Fruit fly (Drosophila melanogaster) whole organism, embryonic: Measurements from ENCODE around the gene aop.
A peak's percentile ranks its signal among the peaks of the same experiment; 100 is the strongest.

Experiments used
- Aef1 ChIP-seq: fragments of 200-800 bp; sonication (Bioruptor generic); IDR thresholded peaks from 3 replicates; pipeline ENCODE4 v1.3.6; 2022; ENCODE audit warnings: missing biosample characterization, missing genetic modification characterization
- CG10654 ChIP-seq: fragments of 200-800 bp; sonication (Bioruptor generic); optimal IDR thresholded peaks from 2 replicates; lab custom pipeline; 2016; ENCODE audit warnings: missing biosample characterization, missing genetic modification characterization
- CG11695 ChIP-seq: fragments of 200-800 bp; sonication (Bioruptor generic); IDR thresholded peaks from 3 replicates; pipeline ENCODE4 v1.3.6; 2022; ENCODE audit warnings: missing biosample characterization, missing genetic modification characterization
- CG14860 ChIP-seq: fragments of 200-800 bp; sonication (Bioruptor generic); IDR thresholded peaks from 3 replicates; pipeline ENCODE4 v1.3.6; 2022; ENCODE audit warnings: missing biosample characterization, missing genetic modification characterization; ENCODE audit not compliant: partially characterized antibody
- CG15514 ChIP-seq: fragments of 200-800 bp; sonication (Bioruptor generic); optimal IDR thresholded peaks from 3 replicates; lab custom pipeline; 2017; ENCODE audit warnings: missing biosample characterization, missing genetic modification characterization, mild to moderate bottlenecking, moderate library complexity, missing genetic modification reagents
- CG16813 ChIP-seq: fragments of 200-800 bp; sonication (Bioruptor generic); IDR thresholded peaks from 3 replicates; pipeline ENCODE4 v1.3.6; 2022; ENCODE audit warnings: missing biosample characterization, missing genetic modification characterization; ENCODE audit not compliant: partially characterized antibody
- CG17385 ChIP-seq: fragments of 200-800 bp; sonication (Bioruptor generic); optimal IDR thresholded peaks from 3 replicates; lab custom pipeline; 2018; ENCODE audit warnings: missing biosample characterization, mild to moderate bottlenecking, missing genetic modification characterization
- CG17802 ChIP-seq: fragments of 200-800 bp; sonication (Bioruptor generic); optimal IDR thresholded peaks from 2 replicates; lab custom pipeline; 2018; ENCODE audit warnings: missing biosample characterization, mild to moderate bottlenecking, missing genetic modification characterization, moderate library complexity
- CG32772 ChIP-seq: fragments of 200-800 bp; sonication (Bioruptor generic); IDR thresholded peaks from 2 replicates; pipeline ENCODE4 v1.3.6; 2022; ENCODE audit warnings: missing biosample characterization, missing genetic modification characterization
- CG33213 ChIP-seq: fragments of 200-800 bp; sonication (Bioruptor generic); optimal IDR thresholded peaks from 3 replicates; lab custom pipeline; 2016; ENCODE audit warnings: missing biosample characterization, missing genetic modification characterization
- CG3838 ChIP-seq: fragments of 200-800 bp; sonication (Bioruptor generic); optimal IDR thresholded peaks from 3 replicates; lab custom pipeline; 2016; ENCODE audit warnings: missing biosample characterization, missing genetic modification characterization
- CG4730 ChIP-seq: fragments of 200-800 bp; sonication (Bioruptor generic); IDR thresholded peaks from 2 replicates; pipeline ENCODE4 v1.3.6; 2022; ENCODE audit warnings: missing biosample characterization, missing genetic modification characterization
- CG5180 ChIP-seq: fragments of 200-800 bp; sonication (Bioruptor generic); optimal IDR thresholded peaks from 3 replicates; lab custom pipeline; 2017; ENCODE audit warnings: missing biosample characterization, missing genetic modification characterization, mild to moderate bottlenecking, moderate library complexity, missing genetic modification reagents
- CG6254 ChIP-seq: fragments of 200-800 bp; sonication (Bioruptor generic); optimal IDR thresholded peaks from 3 replicates; lab custom pipeline; 2017; ENCODE audit warnings: mild to moderate bottlenecking, missing biosample characterization, missing genetic modification reagents, missing genetic modification characterization
- CG6272 ChIP-seq: fragments of 200-800 bp; sonication (Bioruptor generic); IDR thresholded peaks from 2 replicates; pipeline ENCODE4 v1.3.6; 2022; ENCODE audit warnings: missing biosample characterization, missing genetic modification characterization
- CG7357 ChIP-seq: fragments of 200-800 bp; sonication (Bioruptor generic); IDR thresholded peaks from 3 replicates; pipeline ENCODE4 v1.3.6; 2022; ENCODE audit warnings: missing biosample characterization, missing genetic modification characterization
- CG8388 ChIP-seq: fragments of 200-800 bp; sonication (Bioruptor generic); optimal IDR thresholded peaks from 2 replicates; lab custom pipeline; 2019; ENCODE audit warnings: missing biosample characterization, mild to moderate bottlenecking, missing genetic modification characterization, moderate library complexity
- CG9437 ChIP-seq: fragments of 200-800 bp; sonication (Bioruptor generic); optimal IDR thresholded peaks from 2 replicates; lab custom pipeline; 2018; ENCODE audit warnings: missing biosample characterization, mild to moderate bottlenecking, missing genetic modification characterization
- CG9876 ChIP-seq: fragments of 200-800 bp; sonication (Bioruptor generic); optimal IDR thresholded peaks from 2 replicates; lab custom pipeline; 2016; ENCODE audit warnings: missing biosample characterization, missing genetic modification characterization
- D19A ChIP-seq: fragments of 200-800 bp; optimal IDR thresholded peaks from 3 replicates; lab custom pipeline; 2019; ENCODE audit warnings: missing biosample characterization, mild to moderate bottlenecking, missing genetic modification characterization, moderate library complexity
- Doc2 ChIP-seq: fragments of 200-800 bp; sonication (Bioruptor generic); IDR thresholded peaks from 2 replicates; pipeline ENCODE4 v1.3.6; 2022; ENCODE audit warnings: missing biosample characterization, missing genetic modification characterization
- E2f2 ChIP-seq: fragments of 200-800 bp; sonication (Bioruptor generic); IDR thresholded peaks from 2 replicates; pipeline ENCODE4 v1.3.6; 2022; ENCODE audit warnings: missing biosample characterization, missing genetic modification characterization
- HHEX ChIP-seq: fragments of 200-800 bp; sonication (Bioruptor generic); optimal IDR thresholded peaks from 3 replicates; lab custom pipeline; 2017; ENCODE audit warnings: missing biosample characterization, mild to moderate bottlenecking, missing genetic modification characterization, missing genetic modification reagents
- Hr3 ChIP-seq: fragments of 200-800 bp; sonication (Bioruptor generic); optimal IDR thresholded peaks from 3 replicates; lab custom pipeline; 2016; ENCODE audit warnings: missing biosample characterization, missing genetic modification characterization
- MESR4 ChIP-seq: fragments of 200-800 bp; sonication (Bioruptor generic); optimal IDR thresholded peaks from 2 replicates; lab custom pipeline; 2018; ENCODE audit warnings: missing biosample characterization, mild to moderate bottlenecking, missing genetic modification characterization, moderate library complexity
- Nf-YA ChIP-seq: fragments of 200-800 bp; sonication (Bioruptor generic); IDR thresholded peaks from 2 replicates; pipeline ENCODE4 v1.3.6; 2022; ENCODE audit warnings: missing biosample characterization, missing genetic modification characterization
- Xrp1 ChIP-seq: fragments of 200-800 bp; sonication (Bioruptor generic); IDR thresholded peaks from 2 replicates; pipeline ENCODE4 v1.3.6; 2022; ENCODE audit warnings: missing biosample characterization, missing genetic modification characterization
- bbx ChIP-seq: fragments of 200-800 bp; sonication (Bioruptor generic); IDR thresholded peaks from 2 replicates; pipeline ENCODE4 v1.3.6; 2022; ENCODE audit warnings: missing biosample characterization, missing genetic modification characterization; ENCODE audit not compliant: partially characterized antibody
- bcd ChIP-seq: fragments of 200-800 bp; sonication (Bioruptor generic); optimal IDR thresholded peaks from 2 replicates; lab custom pipeline; 2017; ENCODE audit warnings: missing biosample characterization, mild to moderate bottlenecking, missing genetic modification characterization
- btn ChIP-seq: fragments of 200-800 bp; sonication (Bioruptor generic); optimal IDR thresholded peaks from 2 replicates; lab custom pipeline; 2016; ENCODE audit warnings: missing biosample characterization, missing genetic modification characterization
- cg ChIP-seq: fragments of 200-800 bp; sonication (Bioruptor generic); optimal IDR thresholded peaks from 3 replicates; lab custom pipeline; 2019; ENCODE audit warnings: missing biosample characterization, mild to moderate bottlenecking, missing genetic modification characterization, moderate library complexity
- chn ChIP-seq: fragments of 200-800 bp; sonication (Bioruptor generic); optimal IDR thresholded peaks from 2 replicates; lab custom pipeline; 2016; ENCODE audit warnings: missing biosample characterization, missing genetic modification characterization
- ems ChIP-seq: fragments of 200-800 bp; sonication (Bioruptor generic); optimal IDR thresholded peaks from 3 replicates; lab custom pipeline; 2016; ENCODE audit warnings: missing biosample characterization, missing genetic modification characterization
- en ChIP-seq: fragments of 200-800 bp; sonication (Bioruptor generic); optimal IDR thresholded peaks from 2 replicates; lab custom pipeline; 2016; ENCODE audit warnings: missing biosample characterization, missing genetic modification characterization
- fd96Cb ChIP-seq: fragments of 200-800 bp; sonication (Bioruptor generic); optimal IDR thresholded peaks from 2 replicates; lab custom pipeline; 2018; ENCODE audit warnings: missing biosample characterization, mild to moderate bottlenecking, missing genetic modification characterization, moderate library complexity
- gfzf ChIP-seq: fragments of 200-800 bp; sonication (Bioruptor generic); optimal IDR thresholded peaks from 2 replicates; lab custom pipeline; 2016; ENCODE audit warnings: missing biosample characterization, mild to moderate bottlenecking, missing genetic modification characterization, moderate library complexity
- jigr1 ChIP-seq: fragments of 200-800 bp; sonication (Bioruptor generic); IDR thresholded peaks from 3 replicates; pipeline ENCODE4 v1.3.6; 2022; ENCODE audit warnings: missing biosample characterization, missing genetic modification characterization
- luna ChIP-seq: fragments of 200-800 bp; sonication (Bioruptor generic); optimal IDR thresholded peaks from 2 replicates; lab custom pipeline; 2016; ENCODE audit warnings: missing biosample characterization, missing genetic modification characterization
- nmo ChIP-seq: fragments of 200-800 bp; sonication (Bioruptor generic); optimal IDR thresholded peaks from 2 replicates; lab custom pipeline; 2018; ENCODE audit warnings: missing biosample characterization, mild to moderate bottlenecking, missing genetic modification characterization, moderate library complexity
- pfk ChIP-seq: fragments of 200-800 bp; sonication (Bioruptor generic); optimal IDR thresholded peaks from 2 replicates; lab custom pipeline; 2018; ENCODE audit warnings: missing biosample characterization, mild to moderate bottlenecking, missing genetic modification characterization, moderate library complexity
- sens ChIP-seq: fragments of 200-800 bp; sonication (Bioruptor generic); peaks from one replicate; lab custom pipeline; 2016; ENCODE audit warnings: missing biosample characterization, missing genetic modification characterization
- slou ChIP-seq: fragments of 200-800 bp; sonication (Bioruptor generic); optimal IDR thresholded peaks from 3 replicates; lab custom pipeline; 2016; ENCODE audit warnings: missing biosample characterization, missing genetic modification characterization
- sqz ChIP-seq: fragments of 200-800 bp; sonication (Bioruptor generic); optimal IDR thresholded peaks from 3 replicates; lab custom pipeline; 2018; ENCODE audit warnings: missing biosample characterization, mild to moderate bottlenecking, missing genetic modification characterization
- ssp ChIP-seq: fragments of 200-800 bp; sonication (Bioruptor generic); IDR thresholded peaks from 2 replicates; pipeline ENCODE4 v1.3.6; 2022; ENCODE audit warnings: missing biosample characterization, missing genetic modification characterization
- stwl ChIP-seq: fragments of 200-800 bp; sonication (Bioruptor generic); optimal IDR thresholded peaks from 3 replicates; lab custom pipeline; 2018; ENCODE audit warnings: missing biosample characterization, mild to moderate bottlenecking, missing genetic modification characterization, moderate library complexity
- tll ChIP-seq, 2 experiments: fragments of 200-800 bp in 1 of 2; fragments of >200 bp in 1 of 2; sonication (Bioruptor generic) in 1 of 2; optimal IDR thresholded peaks; 2 replicates each; lab custom pipeline; 2017 to 2019; ENCODE audit warnings: missing biosample characterization in 2 of 2, missing genetic modification characterization in 2 of 2, mild to moderate bottlenecking in 1 of 2, moderate library complexity in 1 of 2
- twi ChIP-seq: fragments of 200-800 bp; optimal IDR thresholded peaks from 2 replicates; lab custom pipeline; 2019; ENCODE audit warnings: missing biosample characterization, mild to moderate bottlenecking, missing genetic modification characterization, moderate library complexity

aop gene

DNA sequence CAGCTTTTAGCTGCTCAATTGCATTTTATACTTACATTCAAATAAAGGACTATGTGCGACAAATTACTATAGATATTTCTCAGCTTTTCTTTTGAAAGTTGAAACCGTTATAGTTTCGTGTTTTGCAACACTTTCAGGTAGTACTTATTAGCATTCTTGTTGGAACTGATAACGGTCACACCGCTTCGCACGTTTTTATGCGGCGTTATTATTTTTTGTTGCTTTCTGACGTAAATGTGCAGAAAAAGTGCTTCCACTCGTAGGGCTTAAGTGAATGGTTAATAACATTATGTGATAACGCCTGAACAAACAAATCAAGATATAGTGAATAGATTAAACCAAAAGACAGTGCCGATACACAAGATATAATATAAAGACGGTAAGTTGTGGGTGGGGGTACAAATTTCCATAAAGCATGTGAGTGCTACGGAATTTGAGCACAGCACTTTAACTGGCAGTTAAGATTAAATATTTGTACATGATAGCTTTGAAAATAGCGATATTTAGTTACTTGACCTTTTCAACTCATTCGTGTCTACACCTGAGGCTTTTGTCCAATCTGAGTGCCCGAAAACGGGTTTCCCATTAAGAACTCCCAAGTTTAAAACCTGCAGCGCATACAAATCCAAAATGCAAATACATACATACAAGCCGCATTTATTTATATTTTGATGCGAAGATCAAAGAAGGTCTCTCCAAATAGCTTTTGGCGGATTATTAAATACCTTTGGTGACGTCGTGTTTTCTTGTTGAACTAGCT, 42.2 kb upstream of the aop start, which contains the start of gene papi (continued):
- TF ChIP-seq CG17385 (peak; percentile 27), gfzf (GFP tag; lab: Kevin White, UChicago) (peak; percentile 82), luna (GFP tag; lab: Kevin White, UChicago) (peak; percentile 22), CG33213 (GFP tag; lab: Kevin White, UChicago) (no peak), CG6254 (GFP tag; lab: Kevin White, UChicago) (no peak), CG8388 (GFP tag; lab: Kevin White, UChicago) (no peak), en (GFP tag; lab: Kevin White, UChicago) (no peak), CG17802 (tag; lab: Kevin White, UChicago) (no peak), HHEX (no peak)

DNA sequence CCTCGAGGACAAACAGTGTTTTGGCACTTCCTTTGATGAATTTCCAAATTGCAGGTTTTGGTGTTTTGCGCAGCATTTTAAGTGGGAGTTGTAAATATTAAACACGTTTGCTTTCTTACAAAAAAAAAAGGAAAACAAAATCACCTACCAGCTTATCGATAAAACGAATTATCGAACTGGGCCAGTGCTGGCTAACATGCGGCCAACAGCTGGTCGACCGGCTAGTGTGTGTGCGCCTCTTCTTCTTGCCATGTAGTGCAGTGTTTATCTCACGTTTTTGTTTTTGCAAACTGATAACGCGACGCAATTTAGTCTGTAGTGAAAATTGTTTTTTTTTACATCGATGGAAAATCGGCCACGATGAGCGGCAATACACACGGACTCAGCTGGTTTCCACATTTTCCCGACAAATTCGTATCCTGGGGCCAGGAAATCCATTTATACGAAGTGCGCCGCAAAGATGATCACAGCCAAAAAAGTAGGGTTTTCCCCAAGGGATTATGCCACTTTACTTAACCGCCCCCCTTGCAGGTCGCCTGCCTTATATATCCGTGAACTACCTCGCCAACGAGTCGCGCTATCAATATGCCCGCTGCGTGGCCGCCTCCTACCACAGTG, 38.6 kb upstream of the aop start, which contains the start of the genes CG15386, CG42371 and mio:
Gene CG15386, minus strand, starts transcription at position 180 of the 618 bp plus-strand sequence.
Gene CG42371, minus strand, starts transcription at position 180 of the 618 bp plus-strand sequence.
Gene mio, plus strand, starts transcription at position 224 of the 618 bp plus-strand sequence.
- TF ChIP-seq bbx (GFP tag; lab: Robert Waterston, UW) (peak; percentile 53; the same call in 1 of the 2 replicates), btn (no peak), chn (GFP tag; lab: Kevin White, UChicago) (no peak), Nf-YA (GFP tag; lab: Robert Waterston, UW) (no peak), CG4730 (GFP tag; lab: Robert Waterston, UW) (no peak), CG15514 (peak; percentile 34), slou (GFP tag; lab: Kevin White, UChicago) (no peak), MESR4 (peak; percentile 42), CG6272 (GFP tag; lab: Robert Waterston, UW) (no peak), CG7357 (no peak), CG9437 (GFP tag; lab: Kevin White, UChicago) (no peak), cg (GFP tag; lab: Kevin White, UChicago) (peak; percentile 71), sens (peak; percentile 58), sqz (peak; percentile 49), ems (GFP tag; lab: Kevin White, UChicago) (no peak), twi (tag; lab: Kevin White, UChicago) (no peak), CG16813 (peak; percentile 57; the same call in 1 of the 3 replicates), fd96Cb (tag; lab: Kevin White, UChicago) (no peak), pfk (no peak), CG3838 (GFP tag; lab: Kevin White, UChicago) (no peak), CG32772 (GFP tag; lab: Robert Waterston, UW) (no peak), Xrp1 (GFP tag; lab: Robert Waterston, UW) (peak; percentile 44), ssp (no peak), stwl (tag; lab: Kevin White, UChicago) (peak; percentile 80), nmo (peak; percentile 26), jigr1 (GFP tag; lab: Robert Waterston, UW) (no peak), Aef1 (GFP tag; lab: Robert Waterston, UW) (no peak), CG17802 (tag; lab: Kevin White, UChicago) (no peak), CG10654 (no peak), CG14860 (GFP tag; lab: Robert Waterston, UW) (no peak), E2f2 (GFP tag; lab: Robert Waterston, UW) (peak; percentile 53), tll (GFP tag; optimal IDR thresholded peaks at IDR 0.05; lab: Kevin White, UChicago) (no peak), CG9876 (no peak), D19A (tag; lab: Kevin White, UChicago) (no peak), bcd (no peak), CG5180 (GFP tag; lab: Kevin White, UChicago) (no peak), CG11695 (GFP tag; lab: Robert Waterston, UW) (0 out of 3 replicates have a peak, but pooled peaks have one; percentile 23), Hr3 (no peak), Doc2 (no peak)
